Fruit fly (Drosophila melanogaster): ENCODE data around the gene Dd.
A peak's percentile ranks its signal among the peaks of the same experiment; 100 is the strongest.

The Dd gene

dm6 chrX:21323933-21324688, at the start of gene Dd, which contains the start of gene CG1486:
Dd (minus strand) TSS chrX:21324009.
CG1486 (plus strand) TSS chrX:21324046.
- TF ChIP-seq noc (tag; optimal IDR thresholded peaks at IDR 0.05) = no peak

- no peak for TF ChIP-seq noc (tag; optimal IDR thresholded peaks at IDR 0.05)
Observed at dm6 chrX:21369149-21369988, 45.6 kb upstream of the Dd start.

dm6 chrX:21368410-21368918, 44.7 kb upstream of the Dd start:
- no peak for TF ChIP-seq noc (tag; optimal IDR thresholded peaks at IDR 0.05)

- peak; percentile 99 for TF ChIP-seq noc (tag; optimal IDR thresholded peaks at IDR 0.05)
Observed at dm6 chrX:21367363-21368072, 43.7 kb upstream of the Dd start.

dm6 chrX:21366311-21366990, 42.6 kb upstream of the Dd start:
- TF ChIP-seq noc (tag; optimal IDR thresholded peaks at IDR 0.05) = peak; percentile 95

- TF ChIP-seq noc (tag; optimal IDR thresholded peaks at IDR 0.05) = no peak
Observed at dm6 chrX:21365421-21365820, 41.6 kb upstream of the Dd start.

dm6 chrX:21362878-21363277, 39.1 kb upstream of the Dd start, which contains the start of the genes bbx and waw:
bbx (plus strand) TSS chrX:21363028.
waw (plus strand) TSS chrX:21363028.
- TF ChIP-seq noc (tag; optimal IDR thresholded peaks at IDR 0.05) = no peak

dm6 chrX:21357810-21358671, 34.2 kb upstream of the Dd start, which contains the start of gene Septin1:
Septin1 (plus strand) TSS chrX:21358286.
- TF ChIP-seq noc (tag; optimal IDR thresholded peaks at IDR 0.05) = no peak

dm6 chrX:21353541-21353940, 29.7 kb upstream of the Dd start:
- TF ChIP-seq noc (tag; optimal IDR thresholded peaks at IDR 0.05) = peak; percentile 10

- TF ChIP-seq noc (tag; optimal IDR thresholded peaks at IDR 0.05) = no peak
Observed at dm6 chrX:21351210-21351824, 27.5 kb upstream of the Dd start.

- TF ChIP-seq noc (tag; optimal IDR thresholded peaks at IDR 0.05) = peak; percentile 67
Observed at dm6 chrX:21349800-21350309, 26.0 kb upstream of the Dd start, which contains the start of the genes peng and sol. peng (minus strand) TSS chrX:21349843. sol (plus strand) TSS chrX:21350280.

dm6 chrX:21345036-21345500, 21.3 kb upstream of the Dd start, which contains the start of gene dod:
dod (plus strand) TSS chrX:21345358.
- peak; percentile 29 for TF ChIP-seq noc (tag; optimal IDR thresholded peaks at IDR 0.05)

- peak; percentile 60 for TF ChIP-seq noc (tag; optimal IDR thresholded peaks at IDR 0.05)
Observed at dm6 chrX:21339476-21339931, 15.7 kb upstream of the Dd start, which contains the start of the genes tty and fliI. tty (minus strand) TSS chrX:21339676. fliI (plus strand) TSS chrX:21339741.

All from whole organism, larva.